Worm (Caenorhabditis elegans) whole organism, L2 larva: ENCODE data around the gene cyp-13A5.

Experiments
- C34F6.9 ChIP-seq: fragments of 150-350 bp; optimal IDR thresholded peaks from 2 replicates; lab custom pipeline; 2014; ENCODE audit warnings: missing biosample characterization, missing genetic modification characterization
- F13H6.1 ChIP-seq: sonication (generic microtip); optimal IDR thresholded peaks from 2 replicates; lab custom pipeline; 2016; ENCODE audit warnings: missing genetic modification characterization, missing compliant biosample characterization
- Y55F3AM.14 ChIP-seq: fragments of 200-800 bp; sonication (Bioruptor generic); optimal IDR thresholded peaks from 2 replicates; lab custom pipeline; 2018; ENCODE audit warnings: mild to moderate bottlenecking, missing genetic modification characterization, missing compliant biosample characterization
- alr-1 ChIP-seq: fragments of 150-350 bp; optimal IDR thresholded peaks from 2 replicates; lab custom pipeline; 2014; ENCODE audit warnings: missing biosample characterization, missing genetic modification characterization
- aly-2 ChIP-seq: fragments of 150-350 bp; optimal IDR thresholded peaks from 2 replicates; lab custom pipeline; 2014; ENCODE audit warnings: missing biosample characterization, missing genetic modification characterization
- ama-1 ChIP-seq: fragments of 150-350 bp; optimal IDR thresholded peaks from 2 replicates; lab custom pipeline; 2018; ENCODE audit warnings: inconsistent platforms
- blmp-1 ChIP-seq: sonication (generic microtip); optimal IDR thresholded peaks from 2 replicates; lab custom pipeline; 2017; ENCODE audit warnings: missing genetic modification characterization, mild to moderate bottlenecking, missing compliant biosample characterization, antibody characterized with exemption, moderate library complexity; ENCODE audit not compliant: insufficient read depth
- crh-2 ChIP-seq: sonication (generic microtip); optimal IDR thresholded peaks from 2 replicates; lab custom pipeline; 2017; ENCODE audit warnings: missing biosample characterization, missing genetic modification characterization
- dmd-4 ChIP-seq: sonication (generic microtip); optimal IDR thresholded peaks from 2 replicates; lab custom pipeline; 2017; ENCODE audit warnings: missing biosample characterization, missing genetic modification characterization
- egl-27 ChIP-seq: sonication (generic microtip); optimal IDR thresholded peaks from 3 replicates; lab custom pipeline; 2017; ENCODE audit warnings: missing biosample characterization, missing genetic modification reagents, missing genetic modification characterization
- elt-1 ChIP-seq: fragments of 150-350 bp; optimal IDR thresholded peaks from 2 replicates; lab custom pipeline; 2014; ENCODE audit warnings: missing biosample characterization, missing genetic modification characterization
- fos-1 ChIP-seq: fragments of 150-350 bp; optimal IDR thresholded peaks from 2 replicates; lab custom pipeline; 2014; ENCODE audit warnings: missing biosample characterization, missing genetic modification characterization
- gmeb-1 ChIP-seq: fragments of 150-350 bp; optimal IDR thresholded peaks from 2 replicates; lab custom pipeline; 2014; ENCODE audit warnings: missing biosample characterization, missing genetic modification characterization
- lin-11 ChIP-seq: fragments of 150-350 bp; sonication (generic microtip); optimal IDR thresholded peaks from 2 replicates; lab custom pipeline; 2014; ENCODE audit warnings: missing biosample characterization, missing genetic modification characterization, inconsistent platforms, mixed read lengths
- lin-13 ChIP-seq: fragments of 150-350 bp; optimal IDR thresholded peaks from 2 replicates; lab custom pipeline; 2014; ENCODE audit warnings: missing biosample characterization, missing genetic modification reagents, missing genetic modification characterization
- lsy-2 ChIP-seq, 2 experiments: fragments of 150-350 bp in 1 of 2; sonication (generic microtip) in 1 of 2; optimal IDR thresholded peaks; 2 replicates each; lab custom pipeline; 2014 to 2017; ENCODE audit warnings: missing biosample characterization in 2 of 2, missing genetic modification characterization in 2 of 2
- mab-5 ChIP-seq: fragments of 150-350 bp; optimal IDR thresholded peaks from 2 replicates; lab custom pipeline; 2014; ENCODE audit warnings: missing biosample characterization, missing genetic modification characterization
- mdl-1 ChIP-seq, 2 experiments: fragments of 150-350 bp in 1 of 2; sonication (generic microtip) in 1 of 2; optimal IDR thresholded peaks; 2 replicates each; lab custom pipeline; 2017; ENCODE audit warnings: missing biosample characterization in 2 of 2, missing genetic modification characterization in 2 of 2
- nhr-12 ChIP-seq: fragments of 150-350 bp; optimal IDR thresholded peaks from 2 replicates; lab custom pipeline; 2014; ENCODE audit warnings: missing biosample characterization, missing genetic modification characterization
- nhr-129 ChIP-seq: fragments of 150-350 bp; optimal IDR thresholded peaks from 2 replicates; lab custom pipeline; 2014; ENCODE audit warnings: missing biosample characterization, missing genetic modification characterization
- nhr-21 ChIP-seq: fragments of 150-350 bp; optimal IDR thresholded peaks from 2 replicates; lab custom pipeline; 2014; ENCODE audit warnings: missing biosample characterization, missing genetic modification characterization
- nhr-237 ChIP-seq: fragments of 150-350 bp; optimal IDR thresholded peaks from 2 replicates; lab custom pipeline; 2014; ENCODE audit warnings: missing biosample characterization, missing genetic modification characterization
- nhr-25 ChIP-seq: fragments of 150-350 bp; sonication (generic microtip); optimal IDR thresholded peaks from 3 replicates; lab custom pipeline; 2014; ENCODE audit warnings: missing biosample characterization, missing genetic modification characterization
- nhr-77 ChIP-seq: fragments of 150-350 bp; optimal IDR thresholded peaks from 2 replicates; lab custom pipeline; 2014; ENCODE audit warnings: missing biosample characterization, missing genetic modification characterization
- skn-1 ChIP-seq: sonication (generic microtip); optimal IDR thresholded peaks from 2 replicates; lab custom pipeline; 2017; ENCODE audit warnings: missing biosample characterization, missing genetic modification characterization
- sma-3 ChIP-seq: sonication (generic microtip); optimal IDR thresholded peaks from 2 replicates; lab custom pipeline; 2016; ENCODE audit warnings: missing genetic modification reagents, missing genetic modification characterization, missing compliant biosample characterization
- sma-9 ChIP-seq, 2 experiments: fragments of 150-350 bp in 1 of 2; sonication (generic microtip) in 1 of 2; optimal IDR thresholded peaks; 2 replicates each; lab custom pipeline; 2014 to 2016; ENCODE audit warnings: missing genetic modification characterization in 2 of 2, mild to moderate bottlenecking in 1 of 2, missing biosample characterization in 1 of 2, missing compliant biosample characterization in 1 of 2, missing genetic modification reagents in 1 of 2, moderate library complexity in 1 of 2
- snpc-4 ChIP-seq: fragments of 150-350 bp; optimal IDR thresholded peaks from 2 replicates; lab custom pipeline; 2014; ENCODE audit warnings: missing biosample characterization, missing genetic modification characterization
- unc-55 ChIP-seq: fragments of 150-350 bp; sonication (generic microtip); optimal IDR thresholded peaks from 3 replicates; lab custom pipeline; 2014; ENCODE audit warnings: missing biosample characterization, missing genetic modification reagents, missing genetic modification characterization
- ztf-1 ChIP-seq: fragments of 200-800 bp; sonication (Bioruptor generic); conservative IDR thresholded peaks from 2 replicates; pipeline ENCODE4 v1.3.6; 2022; ENCODE audit warnings: missing genetic modification characterization, missing compliant biosample characterization
- ztf-11 ChIP-seq: sonication (generic microtip); optimal IDR thresholded peaks from 2 replicates; lab custom pipeline; 2017; ENCODE audit warnings: missing biosample characterization, missing genetic modification characterization
- ztf-4 ChIP-seq: fragments of 150-350 bp; optimal IDR thresholded peaks from 2 replicates; lab custom pipeline; 2014; ENCODE audit warnings: missing biosample characterization, missing genetic modification characterization

Gene cyp-13A5

DNA sequence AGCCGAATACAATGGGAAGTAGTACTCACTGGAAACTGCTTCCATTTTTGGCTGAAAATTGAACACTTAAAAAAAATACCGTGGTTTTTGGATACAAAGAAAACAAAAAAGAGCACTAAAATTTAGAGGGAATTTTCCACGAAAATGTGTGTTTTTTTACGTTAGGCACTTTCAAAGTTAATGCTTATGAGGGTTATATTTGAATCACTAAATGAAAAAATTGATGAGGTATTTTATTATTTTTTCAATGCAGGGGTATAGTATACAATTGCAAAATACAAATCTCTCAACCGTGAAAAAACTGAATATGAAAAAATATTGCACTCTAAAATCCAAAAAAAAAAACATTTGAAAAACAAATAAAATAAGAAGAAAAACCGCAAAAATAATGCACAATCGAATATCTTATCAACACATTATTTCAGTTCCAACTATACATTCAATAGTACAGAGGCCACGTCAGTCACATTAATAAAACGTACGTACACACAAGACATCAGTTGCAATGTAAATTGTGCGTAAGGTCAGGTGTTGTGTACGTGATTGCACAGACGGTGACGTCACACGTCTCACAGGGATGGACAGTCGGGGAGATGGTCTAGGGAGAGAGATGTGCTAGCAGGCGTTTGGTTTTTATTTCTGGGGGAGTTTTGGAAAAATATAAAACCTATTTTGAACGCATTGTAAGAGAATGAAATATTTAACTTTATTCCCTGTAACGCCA, 30.2 kb downstream of the cyp-13A5 start, which contains the start of gene aqp-10 (continued):
- TF ChIP-seq sma-9 (GFP tag; optimal IDR thresholded peaks at IDR 0.05; lab: Kevin White, UChicago) (peak; percentile 71), sma-9 (tag; optimal IDR thresholded peaks at IDR 0.05; lab: Kevin White, UChicago) (no peak), nhr-21 (tag; lab: Kevin White, UChicago) (no peak)

DNA sequence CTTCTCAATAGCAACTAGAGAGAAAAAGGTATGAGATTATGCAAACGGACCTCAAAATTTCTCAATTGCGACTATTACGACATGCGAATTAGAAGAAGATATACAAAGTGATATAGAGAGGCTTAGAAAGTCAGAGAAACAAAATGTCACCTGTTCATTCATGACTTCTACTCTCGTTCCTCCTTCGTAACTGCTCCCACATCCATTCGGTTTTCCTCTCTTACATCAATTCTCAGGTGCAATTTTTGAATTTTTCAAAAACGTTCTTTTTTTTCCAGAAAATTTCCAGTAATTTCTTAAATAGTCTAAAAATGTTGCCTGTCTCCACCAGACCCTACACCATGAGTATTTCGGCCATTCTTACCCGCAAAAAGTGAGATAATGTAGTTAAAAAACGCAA, 35.5 kb downstream of the cyp-13A5 start:
- TF ChIP-seq mab-5 (tag; lab: Kevin White, UChicago): no peak
- TF ChIP-seq dmd-4 (tag; lab: Kevin White, UChicago): no peak
- no peak for TF ChIP-seq crh-2 (tag; lab: Kevin White, UChicago)
- TF ChIP-seq blmp-1: no peak

DNA sequence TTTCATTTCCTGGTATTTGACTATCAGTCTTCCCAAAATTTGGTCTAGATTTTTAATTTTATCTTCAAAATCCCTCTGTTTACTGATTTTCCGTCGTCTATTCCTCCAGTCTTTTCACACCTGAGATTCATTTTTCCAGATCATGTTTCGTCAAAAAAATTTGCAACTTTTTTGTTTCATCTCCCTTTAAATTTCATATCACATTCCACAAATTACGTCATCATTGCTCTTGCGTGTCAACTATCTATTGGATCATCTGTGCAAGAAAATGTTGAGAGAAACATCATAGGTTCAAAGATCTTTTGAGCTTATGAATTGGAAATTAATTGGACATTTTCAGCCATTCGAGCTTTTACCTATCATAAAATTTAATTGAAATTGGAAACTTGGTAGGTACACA, 40.8 kb downstream of the cyp-13A5 start:
- TF ChIP-seq crh-2 (tag; lab: Kevin White, UChicago): no peak
- TF ChIP-seq sma-9 (GFP tag; optimal IDR thresholded peaks at IDR 0.05; lab: Kevin White, UChicago): peak; percentile 9
- no peak for TF ChIP-seq sma-9 (tag; optimal IDR thresholded peaks at IDR 0.05; lab: Kevin White, UChicago)
- TF ChIP-seq ztf-1: no peak

DNA sequence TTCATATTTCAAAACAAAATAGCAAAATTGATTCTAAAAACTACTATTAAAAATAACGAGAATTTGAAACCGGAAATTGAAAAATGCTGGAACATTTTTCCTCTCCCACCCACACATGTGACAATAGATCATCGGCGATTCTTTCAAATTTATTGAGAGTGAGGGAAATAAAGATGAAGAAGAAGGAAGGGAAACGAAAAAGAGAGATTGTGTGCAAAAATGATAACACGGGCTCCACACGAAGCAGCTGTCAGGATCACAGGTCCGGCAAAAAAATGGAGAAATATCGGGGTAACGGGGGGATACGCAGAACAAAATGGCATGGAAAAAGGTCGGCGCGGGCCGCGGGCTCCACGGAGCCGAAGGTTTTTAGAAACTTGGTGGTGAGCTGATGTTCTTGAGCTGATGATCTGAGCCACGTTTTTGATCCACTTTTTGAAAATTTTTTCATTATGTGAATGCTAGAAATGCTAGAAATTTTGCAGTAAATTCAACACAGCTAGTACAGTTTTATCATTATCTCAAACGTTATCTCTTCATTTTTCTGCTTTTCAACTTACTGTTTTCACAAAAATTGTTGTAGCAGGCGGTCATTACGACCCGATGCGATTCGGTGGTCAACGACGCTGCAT, 42.4 kb downstream of the cyp-13A5 start, which contains the start of gene shk-1:
Gene shk-1, plus strand, starts transcription at position 582 of the 632 bp plus-strand sequence.
- TF ChIP-seq lsy-2 (tag; optimal IDR thresholded peaks at IDR 0.05; lab: Kevin White, UChicago) (peak in 1 of 2 experiments; percentile 39), F13H6.1 (tag; lab: Kevin White, UChicago) (peak; percentile 57), nhr-129 (tag; lab: Kevin White, UChicago) (peak; percentile 33), sma-3 (GFP tag; lab: Kevin White, UChicago) (no peak), sma-9 (GFP tag; optimal IDR thresholded peaks at IDR 0.05; lab: Kevin White, UChicago) (peak; percentile 70), sma-9 (tag; optimal IDR thresholded peaks at IDR 0.05; lab: Kevin White, UChicago) (no peak), C34F6.9 (peak; percentile 40)

DNA sequence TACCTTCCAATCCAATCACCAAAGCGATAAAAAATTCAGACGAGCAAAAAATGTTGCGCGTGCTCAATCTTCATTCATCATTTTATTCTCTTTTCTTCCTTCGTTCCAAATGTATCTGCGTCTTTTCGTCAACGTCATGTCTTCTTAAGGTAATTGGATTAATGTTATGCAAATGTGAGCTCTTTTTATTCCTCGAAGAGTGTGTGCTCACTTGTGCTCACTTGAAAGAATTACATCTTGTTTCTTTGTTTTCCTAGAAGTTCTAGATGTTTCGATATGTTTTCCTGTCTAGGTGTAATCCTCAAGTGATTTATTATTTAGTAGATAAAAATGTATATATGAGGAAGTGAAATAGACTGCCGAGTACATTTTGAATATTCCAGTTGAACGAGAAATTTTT, 44.7 kb downstream of the cyp-13A5 start:
- no peak for TF ChIP-seq lin-13 (GFP tag; lab: Kevin White, UChicago)
- TF ChIP-seq lsy-2 (tag; optimal IDR thresholded peaks at IDR 0.05; lab: Kevin White, UChicago): peak in 1 of 2 experiments; percentile 13
- no peak for TF ChIP-seq nhr-237
- TF ChIP-seq mdl-1 (tag; optimal IDR thresholded peaks at IDR 0.05; lab: Kevin White, UChicago): no peak
- peak; percentile 40 for TF ChIP-seq unc-55 (GFP tag; lab: Kevin White, UChicago)
- TF ChIP-seq nhr-25 (tag; lab: Kevin White, UChicago): no peak
- no peak for TF ChIP-seq aly-2
- no peak for TF ChIP-seq lin-11
- no peak for TF ChIP-seq egl-27 (tag; lab: Kevin White, UChicago)
- peak; percentile 38 for TF ChIP-seq mab-5 (tag; lab: Kevin White, UChicago)
- TF ChIP-seq gmeb-1 (tag; lab: Kevin White, UChicago): no peak
- no peak for TF ChIP-seq alr-1 (tag; lab: Kevin White, UChicago)
- no peak for TF ChIP-seq crh-2 (tag; lab: Kevin White, UChicago)
- no peak for TF ChIP-seq C34F6.9
- TF ChIP-seq ztf-4: no peak
- TF ChIP-seq elt-1 (tag; lab: Kevin White, UChicago): no peak
- no peak for TF ChIP-seq skn-1 (tag; lab: Kevin White, UChicago)
- no peak for TF ChIP-seq snpc-4 (tag; lab: Kevin White, UChicago)
- TF ChIP-seq sma-9 (GFP tag; optimal IDR thresholded peaks at IDR 0.05; lab: Kevin White, UChicago): no peak
- TF ChIP-seq sma-9 (tag; optimal IDR thresholded peaks at IDR 0.05; lab: Kevin White, UChicago): no peak
- TF ChIP-seq Y55F3AM.14 (GFP tag; lab: Kevin White, UChicago): no peak
- TF ChIP-seq ama-1 (lab: Kevin White, UChicago): no peak
- no peak for TF ChIP-seq fos-1 (tag; lab: Kevin White, UChicago)
- TF ChIP-seq sma-3 (GFP tag; lab: Kevin White, UChicago): no peak

DNA sequence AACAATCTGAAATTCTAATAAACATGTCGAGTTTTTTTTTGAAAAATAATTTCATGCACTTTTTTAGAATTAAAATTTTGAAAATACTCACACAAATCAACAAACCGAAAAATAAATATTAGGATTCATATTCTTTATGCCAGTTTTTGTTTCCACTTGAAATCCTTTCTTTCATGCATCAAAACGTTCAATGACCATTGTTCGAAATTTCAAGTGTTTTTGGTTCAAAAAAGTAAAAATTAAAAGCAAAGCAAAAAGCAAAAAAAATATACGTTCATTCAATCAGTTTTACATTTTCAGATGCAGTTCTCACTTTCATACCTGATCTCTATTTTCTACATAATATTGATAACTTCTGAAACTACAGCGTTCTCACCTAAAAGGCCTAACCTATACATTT, 46.4 kb downstream of the cyp-13A5 start, which contains the start of gene ZK1321.1:
Gene ZK1321.1, plus strand, starts transcription at position 301 of the 400 bp plus-strand sequence.
- TF ChIP-seq ama-1 (lab: Kevin White, UChicago) (no peak), ztf-11 (no peak), sma-3 (GFP tag; lab: Kevin White, UChicago) (no peak), lin-13 (GFP tag; lab: Kevin White, UChicago) (no peak), nhr-77 (no peak), mab-5 (tag; lab: Kevin White, UChicago) (no peak), nhr-12 (tag; lab: Kevin White, UChicago) (no peak), nhr-129 (tag; lab: Kevin White, UChicago) (no peak)
